Fruit fly (Drosophila melanogaster): ENCODE measurements around the gene CG17359.

DNA sequence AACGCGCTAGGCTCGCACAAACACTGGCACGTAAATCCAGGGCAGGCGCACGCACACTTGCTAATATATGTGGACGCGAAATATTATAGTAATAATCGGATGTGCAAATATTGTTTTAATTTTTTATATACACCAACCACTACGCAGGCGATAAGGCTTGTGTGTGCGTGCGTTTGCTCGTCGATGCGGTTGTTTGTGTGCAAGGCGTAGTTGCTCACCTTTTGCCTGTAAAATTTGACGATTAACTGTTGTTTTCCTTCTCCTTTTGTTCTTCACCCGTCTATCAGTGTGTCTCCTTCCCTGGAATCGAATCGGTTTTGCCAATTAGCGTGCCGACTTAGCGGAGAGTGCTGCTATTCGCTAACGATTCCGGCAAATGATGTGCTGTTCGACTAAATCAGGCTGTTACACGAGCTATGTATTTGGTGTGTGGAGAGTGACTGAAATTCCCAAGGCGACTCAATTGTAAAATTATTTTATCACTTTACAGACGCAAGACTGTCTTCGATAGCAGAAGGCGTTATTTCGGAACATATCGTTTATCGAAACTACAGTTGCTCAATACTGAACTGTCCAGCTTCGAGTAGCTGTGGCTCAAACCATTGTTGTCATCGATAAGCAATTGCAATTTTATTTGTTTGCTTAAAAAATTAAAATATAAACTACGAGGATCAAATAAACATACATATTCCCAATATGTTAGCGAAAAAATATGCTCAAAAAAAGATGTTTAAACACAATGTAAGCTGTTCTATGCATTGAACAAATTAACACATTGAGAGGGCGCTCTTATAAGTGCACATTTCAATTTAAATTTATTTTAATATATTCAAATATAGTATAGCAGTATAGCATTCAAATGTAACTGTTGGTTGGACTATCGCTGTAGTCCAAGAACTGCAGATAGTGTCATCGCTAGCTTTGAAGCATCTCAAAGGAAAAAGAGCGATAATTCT lies 32.4 kb upstream of the CG17359 start, which contains the start of the genes CG6650 and endos:
- TF ChIP-seq CG8478 (optimal IDR thresholded peaks at IDR 0.05): no peak
- peak in 1 of 2 experiments; percentile 29 for TF ChIP-seq CTCF (optimal IDR thresholded peaks at IDR 0.05)
